Fruit fly (Drosophila melanogaster): ENCODE results near the gene Ibf1.

Gene Ibf1

DNA sequence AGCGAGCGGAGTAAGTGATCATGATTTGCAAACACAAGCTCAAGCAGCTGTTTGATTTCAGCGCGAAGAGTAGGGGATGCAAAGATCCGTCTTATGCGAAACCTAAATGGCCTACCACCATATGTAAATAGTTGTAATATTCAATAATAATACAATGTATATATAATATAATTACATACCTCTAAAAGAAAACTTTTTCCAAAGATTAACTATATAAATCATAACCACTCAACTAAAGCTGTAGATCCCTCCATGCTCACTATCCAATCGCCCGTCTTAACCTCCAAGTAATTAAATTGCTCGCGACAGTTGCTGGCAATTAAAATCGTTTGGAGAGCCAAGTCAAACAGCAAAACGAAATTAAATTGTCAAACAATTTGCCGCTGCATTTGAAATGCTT, 31.4 kb upstream of the Ibf1 start (continued):
- TF ChIP-seq Ets97D (GFP tag; optimal IDR thresholded peaks at IDR 0.05) (no peak), CG14050 (GFP tag; IDR thresholded peaks at IDR 0.05) (peak; percentile 69; the same call in 2 of the 3 replicates), bowl (GFP tag; IDR thresholded peaks at IDR 0.05) (no peak), CG18262 (tag; optimal IDR thresholded peaks at IDR 0.05) (peak; percentile 68), Bdp1 (GFP tag; optimal IDR thresholded peaks at IDR 0.05) (no peak), CG9727 (GFP tag; optimal IDR thresholded peaks at IDR 0.05) (peak; percentile 79), CG12659 (GFP tag; optimal IDR thresholded peaks at IDR 0.05) (peak; percentile 71), sisA (GFP tag; IDR thresholded peaks at IDR 0.05) (peak; percentile 72), dmrt11E (tag; optimal IDR thresholded peaks at IDR 0.05) (no peak), CG30431 (GFP tag; optimal IDR thresholded peaks at IDR 0.05) (no peak), CG6689 (GFP tag; IDR thresholded peaks at IDR 0.05) (peak; percentile 85), CG4328 (GFP tag; optimal IDR thresholded peaks at IDR 0.05) (no peak), PHDP (tag; optimal IDR thresholded peaks at IDR 0.05) (peak; percentile 81), CG31388 (GFP tag; optimal IDR thresholded peaks at IDR 0.05) (peak; percentile 22), chm (GFP tag; IDR thresholded peaks at IDR 0.05) (no peak; the same call in 1 of the 2 replicates), CG2202 (tag; optimal IDR thresholded peaks at IDR 0.05) (no peak), onecut (GFP tag; IDR thresholded peaks at IDR 0.05) (peak; percentile 32), NfI (GFP tag; optimal IDR thresholded peaks at IDR 0.05) (peak; percentile 64), grn (GFP tag; optimal IDR thresholded peaks at IDR 0.05) (no peak), CG8924 (tag; optimal IDR thresholded peaks at IDR 0.05) (peak; percentile 77), eve (GFP tag; optimal IDR thresholded peaks at IDR 0.05) (peak in 1 of 2 experiments; percentile 62), ttk (GFP tag; IDR thresholded peaks at IDR 0.05) (peak; percentile 56; the same call in 1 of the 2 replicates), CG7963 (GFP tag; IDR thresholded peaks at IDR 0.05; ENCODE audit: partially characterized antibody) (no peak), CG17385 (GFP tag; optimal IDR thresholded peaks at IDR 0.05) (no peak), CG12219 (GFP tag; optimal IDR thresholded peaks at IDR 0.05) (peak; percentile 28), Chrac-16 (GFP tag; optimal IDR thresholded peaks at IDR 0.05) (peak; percentile 70), Hr51 (GFP tag; optimal IDR thresholded peaks at IDR 0.05) (peak; percentile 1 to 87), jumu (GFP tag; optimal IDR thresholded peaks at IDR 0.05) (no peak), CG7928 (GFP tag; optimal IDR thresholded peaks at IDR 0.05) (peak; percentile 22), gsb-n (tag; optimal IDR thresholded peaks at IDR 0.05) (no peak), CG12769 (tag; optimal IDR thresholded peaks at IDR 0.05) (no peak), CG9215 (GFP tag; IDR thresholded peaks at IDR 0.05) (peak; percentile 74), CG32772 (GFP tag; IDR thresholded peaks at IDR 0.05) (peak; percentile 26; the same call in 1 of the 2 replicates), Sox100B (GFP tag; optimal IDR thresholded peaks at IDR 0.05) (peak; percentile 80), Six4 (GFP tag; optimal IDR thresholded peaks at IDR 0.05) (peak; percentile 59), CG14667 (GFP tag; IDR thresholded peaks at IDR 0.05) (peak; percentile 67), nerfin-2 (GFP tag; IDR thresholded peaks at IDR 0.05; ENCODE audit: partially characterized antibody) (no peak), wek (GFP tag; optimal IDR thresholded peaks at IDR 0.05) (no peak), sr (GFP tag; IDR thresholded peaks at IDR 0.05) (no peak), CG8290 (GFP tag; optimal IDR thresholded peaks at IDR 0.05) (no peak), CG8290 (tag; optimal IDR thresholded peaks at IDR 0.05) (peak in 1 of 2 experiments; percentile 21), Oli (tag; optimal IDR thresholded peaks at IDR 0.05) (peak; percentile 83), crp (GFP tag; optimal IDR thresholded peaks at IDR 0.05) (peak in 1 of 2 experiments; percentile 23), hth (optimal IDR thresholded peaks at IDR 0.05) (no peak), BEAF-32 (GFP tag; optimal IDR thresholded peaks at IDR 0.05) (no peak), Sox102F (GFP tag; optimal IDR thresholded peaks at IDR 0.05) (peak; percentile 80), sim (GFP tag; IDR thresholded peaks at IDR 0.05) (0 out of 2 replicates have a peak, but pooled peaks have one; percentile 31), Taf1 (GFP tag; IDR thresholded peaks at IDR 0.05) (peak; percentile 67), Hand (GFP tag; optimal IDR thresholded peaks at IDR 0.05) (no peak), dm (GFP tag; optimal IDR thresholded peaks at IDR 0.05) (no peak), H15 (GFP tag; IDR thresholded peaks at IDR 0.05) (peak; percentile 73; the same call in 2 of the 3 replicates)
